Fruit fly (Drosophila melanogaster): ENCODE measurements around the gene nebu.

DNA sequence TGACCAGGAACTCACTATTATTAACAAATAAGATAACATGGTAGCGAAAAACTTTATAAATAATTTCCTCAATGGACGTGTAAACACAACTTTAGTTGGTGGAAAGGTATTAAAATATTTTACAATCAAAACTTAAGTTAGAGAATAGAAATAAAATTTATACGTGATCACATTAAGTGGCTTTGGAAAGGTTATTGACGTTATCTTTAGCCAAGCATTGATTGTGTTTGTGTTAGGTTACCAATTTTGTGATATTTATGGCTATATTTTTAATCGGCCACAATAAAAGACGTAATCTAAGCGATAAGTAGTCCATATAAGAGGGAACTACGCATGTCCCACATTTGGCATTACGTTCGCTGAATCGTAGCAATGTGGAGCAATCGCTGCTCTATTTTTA lies 41.8 kb upstream of the nebu start, which contains the start of gene CG14120:
- TF ChIP-seq CG14655 (GFP tag; optimal IDR thresholded peaks at IDR 0.05), result no peak
- no peak for TF ChIP-seq CG32121 (GFP tag; IDR thresholded peaks at IDR 0.05)
- no peak for TF ChIP-seq fd96Ca (GFP tag; IDR thresholded peaks at IDR 0.05)
- TF ChIP-seq CG10348 (GFP tag; IDR thresholded peaks at IDR 0.05), result no peak
- no peak for TF ChIP-seq CG8159 (tag; optimal IDR thresholded peaks at IDR 0.05)
- TF ChIP-seq rn (GFP tag; IDR thresholded peaks at IDR 0.05), result no peak
- TF ChIP-seq gl (tag; optimal IDR thresholded peaks at IDR 0.05), result no peak
- no peak for TF ChIP-seq CG34367 (tag; optimal IDR thresholded peaks at IDR 0.05)
- TF ChIP-seq CG13204 (GFP tag; optimal IDR thresholded peaks at IDR 0.05), result no peak
- no peak for TF ChIP-seq CG17806 (tag; optimal IDR thresholded peaks at IDR 0.05)
- TF ChIP-seq D1 (tag; optimal IDR thresholded peaks at IDR 0.05), result no peak
